Worm (Caenorhabditis elegans): ENCODE data around the gene lyst-1.

The lyst-1 gene

DNA sequence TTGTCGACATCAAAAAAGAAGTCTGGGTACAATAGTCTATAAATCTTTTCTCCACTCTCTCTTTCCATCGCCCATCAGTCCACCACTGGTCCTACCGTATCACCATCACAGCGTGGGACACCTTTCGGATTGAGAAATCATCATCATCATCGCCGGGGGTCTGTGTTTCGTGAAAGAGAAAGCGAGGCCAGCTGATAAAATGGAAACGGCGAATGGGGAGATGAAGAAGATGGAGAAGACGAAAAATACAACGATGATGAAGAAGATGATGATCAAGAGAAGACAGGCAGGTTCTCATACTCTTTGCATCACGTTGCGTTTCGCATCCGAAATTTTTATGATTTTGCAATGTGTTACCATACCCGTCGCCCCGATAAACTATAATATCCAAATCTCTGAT, 35.4 kb upstream of the lyst-1 start:
- peak; percentile 49 for TF ChIP-seq nhr-23 (tag; optimal IDR thresholded peaks at IDR 0.05)
- no peak for TF ChIP-seq ceh-28 (tag; optimal IDR thresholded peaks at IDR 0.05)
- TF ChIP-seq egl-5 (tag; optimal IDR thresholded peaks at IDR 0.05) = peak; percentile 0
- TF ChIP-seq fos-1 (tag; optimal IDR thresholded peaks at IDR 0.05) = no peak
- TF ChIP-seq sea-2 (GFP tag; optimal IDR thresholded peaks at IDR 0.05) = no peak
- TF ChIP-seq elt-3 (tag; optimal IDR thresholded peaks at IDR 0.05) = no peak
- TF ChIP-seq ztf-4 (tag; optimal IDR thresholded peaks at IDR 0.05) = no peak
- TF ChIP-seq nhr-43 (tag; optimal IDR thresholded peaks at IDR 0.05; ENCODE audit: poor library complexity, severe bottlenecking) = peak; percentile 73
- peak; percentile 3 for TF ChIP-seq lin-39 (tag; optimal IDR thresholded peaks at IDR 0.05)
- TF ChIP-seq zag-1 (tag; optimal IDR thresholded peaks at IDR 0.05) = no peak
- no peak for TF ChIP-seq ceh-82 (tag; optimal IDR thresholded peaks at IDR 0.05)

DNA sequence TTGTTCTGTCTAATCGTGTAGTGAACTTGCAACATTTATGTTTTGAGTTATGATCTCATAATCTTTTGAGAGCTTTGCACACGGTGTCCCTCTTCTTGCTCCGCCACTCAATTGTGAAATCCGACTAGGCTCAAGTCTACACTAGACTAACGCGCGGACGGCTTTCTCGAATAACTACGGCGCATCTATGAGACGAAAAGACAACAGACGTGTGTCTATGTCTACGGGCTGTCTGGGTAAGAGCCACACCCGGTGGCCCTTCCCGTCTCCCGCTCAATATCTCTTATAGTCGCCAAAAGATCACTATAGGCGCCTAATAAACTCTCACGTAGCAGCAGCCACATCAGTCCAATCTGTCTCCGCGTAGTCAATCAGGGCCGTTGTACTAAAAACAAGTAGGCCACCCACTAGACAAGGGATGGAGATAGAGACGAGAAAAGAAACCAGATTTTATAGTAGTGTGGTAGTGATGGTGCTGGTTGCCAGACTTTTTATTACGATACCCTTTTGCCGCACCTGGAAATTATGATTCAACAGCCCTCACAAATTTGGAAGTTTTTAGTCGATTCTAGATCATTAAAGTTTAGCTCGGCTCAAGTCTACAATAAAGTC, 34.8 kb upstream of the lyst-1 start:
- TF ChIP-seq lin-39 (tag; optimal IDR thresholded peaks at IDR 0.05) (no peak), nhr-43 (tag; optimal IDR thresholded peaks at IDR 0.05; ENCODE audit: poor library complexity, severe bottlenecking) (peak; percentile 56), nhr-23 (tag; optimal IDR thresholded peaks at IDR 0.05) (peak; percentile 47)

DNA sequence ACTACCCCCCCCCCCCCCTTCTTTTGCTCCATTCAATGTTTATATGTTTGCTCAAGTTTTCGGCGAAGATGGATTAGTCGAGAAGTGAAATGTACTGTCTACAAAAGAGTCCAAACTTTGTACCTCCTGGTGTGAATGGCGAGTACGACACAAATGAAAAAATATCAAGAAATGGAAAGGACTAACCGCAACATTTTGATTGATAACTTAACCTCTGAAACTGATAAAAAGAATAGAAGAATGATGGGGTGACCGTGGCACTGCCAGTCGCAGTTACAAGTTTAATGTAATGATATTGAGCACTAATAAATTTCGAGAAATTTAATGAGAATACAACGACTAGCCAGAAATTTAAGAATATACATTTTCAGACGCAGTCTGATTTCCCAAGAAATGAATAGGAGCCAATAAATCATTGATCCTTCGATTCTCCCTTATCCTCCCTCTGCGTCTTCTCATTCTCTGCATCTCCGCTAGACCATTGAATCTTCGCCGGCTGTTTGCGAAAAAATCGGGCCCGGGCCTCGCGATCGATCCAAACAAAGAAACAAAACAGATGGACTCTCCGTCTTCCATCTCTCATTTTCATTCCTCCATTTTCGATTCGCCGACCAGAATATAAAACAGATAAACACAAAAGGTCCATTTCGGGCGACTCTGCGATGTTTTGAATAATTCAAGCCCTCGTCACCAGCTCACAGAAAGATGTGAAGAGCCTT, 33.9 kb upstream of the lyst-1 start:
- TF ChIP-seq lin-15B (tag; optimal IDR thresholded peaks at IDR 0.05) (no peak), egl-5 (tag; optimal IDR thresholded peaks at IDR 0.05) (no peak), elt-2 (tag; optimal IDR thresholded peaks at IDR 0.05) (peak; percentile 39), nhr-76 (tag; optimal IDR thresholded peaks at IDR 0.05) (no peak), ama-1 (optimal IDR thresholded peaks at IDR 0.05) (no peak), hmg-11 (tag; optimal IDR thresholded peaks at IDR 0.05) (peak; percentile 5), pqm-1 (tag; optimal IDR thresholded peaks at IDR 0.05) (peak; percentile 41), nfya-1 (tag; optimal IDR thresholded peaks at IDR 0.05; ENCODE audit: insufficient read depth) (peak; percentile 11), ztf-11 (tag; optimal IDR thresholded peaks at IDR 0.05) (no peak), nhr-12 (tag; optimal IDR thresholded peaks at IDR 0.05) (no peak), pha-4 (tag; optimal IDR thresholded peaks at IDR 0.05) (peak; percentile 13), ztf-4 (tag; optimal IDR thresholded peaks at IDR 0.05) (no peak), unc-62 (GFP tag; optimal IDR thresholded peaks at IDR 0.05) (no peak)

DNA sequence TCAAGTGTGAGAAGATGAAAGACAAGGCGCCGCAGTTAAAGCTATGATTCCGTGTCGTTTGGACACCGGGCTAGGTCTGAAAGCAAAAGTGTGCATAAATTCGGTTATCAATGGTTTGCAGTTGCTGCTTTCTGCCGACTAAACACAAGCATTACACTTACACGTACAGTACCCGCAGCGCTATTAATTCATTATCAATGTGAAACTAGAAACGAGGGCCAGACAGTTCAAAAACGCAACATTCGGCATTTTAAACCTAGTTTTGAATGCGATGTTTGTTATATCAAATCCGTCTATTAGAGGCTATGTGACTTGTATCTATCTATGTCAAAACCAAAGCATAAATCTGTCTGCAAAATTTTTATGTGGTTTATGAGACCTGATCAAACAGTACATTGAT, 33.0 kb upstream of the lyst-1 start:
- TF ChIP-seq pqm-1 (tag; optimal IDR thresholded peaks at IDR 0.05) (peak; percentile 35), elt-2 (tag; optimal IDR thresholded peaks at IDR 0.05) (peak; percentile 40), fos-1 (tag; optimal IDR thresholded peaks at IDR 0.05) (no peak), nhr-12 (tag; optimal IDR thresholded peaks at IDR 0.05) (no peak)

DNA sequence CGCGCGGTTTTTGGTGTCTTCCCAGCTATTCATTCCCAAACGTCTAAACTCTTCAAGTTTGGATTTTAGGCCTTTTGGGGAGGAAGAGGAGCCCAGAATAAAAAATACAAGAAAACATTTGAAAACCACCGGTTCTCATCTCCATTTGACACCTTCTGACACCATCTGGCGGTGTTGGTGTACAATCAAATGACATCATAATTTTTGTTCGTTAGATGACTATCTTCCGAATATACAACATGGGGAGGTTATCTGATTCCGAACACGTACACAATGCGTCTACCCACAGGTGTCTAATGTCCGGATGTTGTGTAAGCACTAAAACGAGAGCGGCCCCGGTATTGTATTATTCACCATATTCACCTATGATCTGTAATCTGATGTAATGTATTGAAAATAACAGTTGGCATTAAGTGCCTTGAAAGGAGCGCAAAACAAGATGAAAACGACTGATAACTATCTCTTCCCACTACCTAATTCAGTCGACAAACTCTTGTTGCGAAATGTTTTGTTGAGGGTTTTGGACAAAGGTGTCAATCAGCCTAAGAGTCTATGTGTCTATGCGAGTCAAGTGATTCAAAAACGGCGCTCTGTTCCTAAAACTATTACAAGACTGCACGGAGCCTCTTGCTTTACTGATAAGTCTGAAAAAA, 31.7 kb upstream of the lyst-1 start:
- TF ChIP-seq elt-1 (tag; optimal IDR thresholded peaks at IDR 0.05) (peak; percentile 90), elt-2 (tag; optimal IDR thresholded peaks at IDR 0.05) (peak; percentile 94), sea-2 (GFP tag; optimal IDR thresholded peaks at IDR 0.05) (no peak), mdl-1 (tag; optimal IDR thresholded peaks at IDR 0.05) (no peak), pha-4 (tag; optimal IDR thresholded peaks at IDR 0.05) (peak; percentile 9), jun-1 (tag; optimal IDR thresholded peaks at IDR 0.05) (peak; percentile 46), pqm-1 (tag; optimal IDR thresholded peaks at IDR 0.05) (peak; percentile 70), nhr-25 (tag; optimal IDR thresholded peaks at IDR 0.05) (peak; percentile 55)

DNA sequence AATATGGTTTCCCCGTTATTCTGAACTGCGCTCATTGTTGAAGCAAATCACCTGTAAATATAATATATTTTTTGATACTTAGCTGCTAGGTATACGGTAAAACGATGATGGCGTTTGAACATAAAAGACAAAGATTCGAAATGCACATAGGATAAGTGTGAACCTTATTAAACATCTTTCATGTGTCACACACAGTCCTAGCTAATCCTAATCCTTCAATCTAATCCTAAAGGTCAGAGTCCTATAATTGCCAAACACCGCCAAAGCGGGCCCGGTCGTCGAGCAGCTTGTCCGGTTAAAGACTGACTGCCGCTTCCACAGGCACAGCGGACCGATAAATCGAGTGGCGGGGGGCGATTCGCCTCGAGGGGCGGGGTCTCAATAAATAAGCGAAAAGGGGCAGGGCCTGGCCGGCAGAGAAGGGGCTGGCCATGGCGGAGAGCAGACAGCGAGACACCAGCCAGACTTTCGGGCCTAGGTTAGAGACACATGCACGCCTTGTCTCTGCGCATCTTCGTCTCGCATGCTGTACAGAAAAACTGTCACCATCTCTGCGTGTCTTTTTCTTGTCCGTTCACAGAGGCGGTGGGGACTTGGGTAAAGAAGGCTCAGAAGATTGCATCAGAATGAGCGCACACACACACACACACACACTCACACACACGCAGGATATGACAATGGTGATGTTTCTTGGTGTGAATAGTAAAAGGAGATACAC, 30.8 kb upstream of the lyst-1 start, which contains the start of gene F57G12.1:
F57G12.1 (minus strand) TSS at position 51 of the 718 bp plus-strand sequence.
- TF ChIP-seq jun-1 (tag; optimal IDR thresholded peaks at IDR 0.05) = peak; percentile 36
- no peak for TF ChIP-seq fos-1 (tag; optimal IDR thresholded peaks at IDR 0.05)
- no peak for TF ChIP-seq ceh-9 (tag; optimal IDR thresholded peaks at IDR 0.05)
- peak; percentile 58 for TF ChIP-seq skn-1 (tag; optimal IDR thresholded peaks at IDR 0.05)
- TF ChIP-seq unc-39 (tag; optimal IDR thresholded peaks at IDR 0.05) = no peak
- peak; percentile 93 for TF ChIP-seq hmg-11 (tag; optimal IDR thresholded peaks at IDR 0.05)
- TF ChIP-seq R02D3.7 (tag; optimal IDR thresholded peaks at IDR 0.05) = no peak
- TF ChIP-seq pha-4 (tag; optimal IDR thresholded peaks at IDR 0.05) = peak; percentile 85
- peak; percentile 7 for TF ChIP-seq lin-15B (tag; optimal IDR thresholded peaks at IDR 0.05)
- TF ChIP-seq fkh-2 (tag; optimal IDR thresholded peaks at IDR 0.05) = no peak
- peak; percentile 41 for TF ChIP-seq egl-27 (tag; optimal IDR thresholded peaks at IDR 0.05)
- peak; percentile 37 for TF ChIP-seq nhr-43 (tag; optimal IDR thresholded peaks at IDR 0.05; ENCODE audit: poor library complexity, severe bottlenecking)
- TF ChIP-seq nhr-25 (tag; optimal IDR thresholded peaks at IDR 0.05) = peak; percentile 88
- TF ChIP-seq fkh-10 (GFP tag; optimal IDR thresholded peaks at IDR 0.05) = peak; percentile 56
- TF ChIP-seq lsy-12 (tag; optimal IDR thresholded peaks at IDR 0.05) = peak; percentile 9
- no peak for TF ChIP-seq elt-3 (tag; optimal IDR thresholded peaks at IDR 0.05)
- peak; percentile 90 for TF ChIP-seq nfya-1 (tag; optimal IDR thresholded peaks at IDR 0.05; ENCODE audit: insufficient read depth)
- TF ChIP-seq nhr-28 (tag; optimal IDR thresholded peaks at IDR 0.05) = no peak
- TF ChIP-seq elt-2 (tag; optimal IDR thresholded peaks at IDR 0.05) = peak; percentile 57
- peak; percentile 71 for TF ChIP-seq elt-1 (tag; optimal IDR thresholded peaks at IDR 0.05)
- peak; percentile 56 for TF ChIP-seq nhr-11 (tag; optimal IDR thresholded peaks at IDR 0.05)
- peak; percentile 41 for TF ChIP-seq pqm-1 (tag; optimal IDR thresholded peaks at IDR 0.05)
